Fruit fly (Drosophila melanogaster): Measurements from ENCODE around the gene Srg3.

Gene Srg3

DNA sequence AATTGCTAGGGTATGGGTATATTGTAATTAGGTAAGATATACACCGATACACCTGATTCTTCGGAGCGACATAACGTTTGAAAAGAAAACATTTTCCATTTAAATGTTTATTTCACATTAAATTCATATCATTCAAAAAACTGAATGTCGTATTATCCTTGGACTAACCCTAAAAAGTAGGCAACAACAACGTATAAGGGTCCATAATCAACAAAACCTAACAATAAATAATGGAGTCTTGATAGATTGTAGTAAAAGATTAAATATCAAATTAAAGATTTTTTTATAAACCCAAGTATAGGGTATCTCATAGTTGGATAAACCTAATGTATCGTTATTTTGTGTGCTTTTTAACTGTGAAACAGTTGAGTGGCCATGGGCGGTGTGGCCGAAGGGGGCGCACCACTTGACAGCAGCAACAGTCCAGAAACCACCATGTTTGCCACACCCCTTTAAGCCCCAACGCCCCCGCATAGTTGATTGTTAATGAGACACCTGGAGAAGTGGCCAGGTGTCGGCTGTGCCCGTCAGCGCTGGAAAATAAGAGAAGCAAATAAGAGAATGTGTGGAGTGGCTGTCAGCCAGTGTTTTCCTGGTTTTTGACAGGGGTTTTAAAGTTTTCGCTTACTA is 25.3 kb downstream of the Srg3 start (continued):
- TF ChIP-seq acj6 (GFP tag; optimal IDR thresholded peaks at IDR 0.05) = no peak
- no peak for TF ChIP-seq CG11902 (GFP tag; optimal IDR thresholded peaks at IDR 0.05)
- no peak for TF ChIP-seq CG6854 (GFP tag; optimal IDR thresholded peaks at IDR 0.05)
- TF ChIP-seq eg (GFP tag; IDR thresholded peaks at IDR 0.05) = no peak
- no peak for TF ChIP-seq CG8319 (GFP tag; optimal IDR thresholded peaks at IDR 0.05)
- TF ChIP-seq lz (GFP tag; optimal IDR thresholded peaks at IDR 0.05) = no peak
- peak; percentile 9 for TF ChIP-seq CG4318 (GFP tag; optimal IDR thresholded peaks at IDR 0.05)
- no peak for TF ChIP-seq CG9139 (GFP tag; optimal IDR thresholded peaks at IDR 0.05)
- TF ChIP-seq Blimp-1 (GFP tag; optimal IDR thresholded peaks at IDR 0.05) = no peak
- TF ChIP-seq Met (GFP tag; optimal IDR thresholded peaks at IDR 0.05) = peak; percentile 17
- no peak for TF ChIP-seq CG34406 (GFP tag; optimal IDR thresholded peaks at IDR 0.05)
- TF ChIP-seq CG11762 (GFP tag; optimal IDR thresholded peaks at IDR 0.05; ENCODE audit: insufficient read depth) = no peak
- TF ChIP-seq CG15336 (GFP tag; IDR thresholded peaks at IDR 0.05) = no peak
- no peak for TF ChIP-seq fd59A (GFP tag; optimal IDR thresholded peaks at IDR 0.05)
- TF ChIP-seq OdsH (GFP tag; optimal IDR thresholded peaks at IDR 0.05) = peak; percentile 46
- peak; percentile 59 for TF ChIP-seq Hr4 (GFP tag; optimal IDR thresholded peaks at IDR 0.05)
- no peak for TF ChIP-seq spab (GFP tag; optimal IDR thresholded peaks at IDR 0.05)

DNA sequence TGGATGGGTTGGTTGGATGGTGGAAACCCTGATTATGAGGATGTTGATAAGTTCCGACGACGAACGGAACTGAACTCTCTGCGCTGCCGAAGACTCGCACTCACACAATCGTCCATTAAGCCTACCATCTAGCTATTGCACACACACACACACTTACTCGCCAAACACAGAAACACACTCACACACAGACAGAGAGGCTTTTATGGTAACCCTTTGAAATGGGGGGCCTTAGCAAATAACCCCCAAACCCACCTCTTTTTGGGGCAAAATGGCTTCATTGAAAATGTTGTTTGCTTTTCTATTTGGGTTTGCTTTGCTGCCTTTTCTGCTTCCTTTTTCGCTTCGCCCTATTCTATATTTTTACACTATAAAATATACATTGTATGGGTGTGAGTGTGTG is 26.0 kb downstream of the Srg3 start:
- peak; percentile 19 for TF ChIP-seq Eip78C (GFP tag)
- TF ChIP-seq CG8632 (GFP tag; optimal IDR thresholded peaks at IDR 0.05) = no peak
- TF ChIP-seq CG16779 (tag; optimal IDR thresholded peaks at IDR 0.05) = no peak

DNA sequence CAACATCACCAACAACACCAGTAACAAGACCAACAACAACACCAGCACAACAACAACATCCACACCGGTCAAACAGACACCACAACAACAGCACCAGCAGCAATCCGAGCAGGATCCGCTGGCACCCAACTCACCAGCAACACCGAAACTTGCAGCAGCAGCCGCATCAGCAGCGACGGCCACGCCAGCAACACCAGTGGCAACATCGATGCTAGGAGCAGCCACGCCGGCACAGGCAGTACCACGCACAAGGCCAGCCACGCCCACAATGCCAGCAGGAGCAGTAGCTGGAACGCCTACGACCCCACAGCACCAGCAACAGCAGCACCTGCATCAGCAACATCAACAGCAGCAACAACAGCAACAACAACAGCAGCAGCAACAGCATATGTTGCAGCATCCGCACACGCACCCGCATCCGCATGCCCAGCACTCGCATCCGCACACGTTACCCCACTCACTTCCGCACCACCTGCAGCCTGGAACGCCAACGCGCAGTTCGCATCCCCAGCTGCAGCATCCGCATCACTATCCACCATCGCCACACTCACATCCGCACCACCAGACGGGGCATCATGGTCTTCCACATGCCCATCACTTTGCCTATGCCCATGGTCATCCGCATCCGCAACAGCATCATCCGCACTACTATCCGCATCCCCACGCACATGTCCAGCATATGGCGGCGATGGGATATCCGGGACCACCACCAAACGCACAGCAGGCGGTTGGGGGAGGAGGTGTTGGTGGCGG is 28.3 kb downstream of the Srg3 start:
- TF ChIP-seq Gug (GFP tag; IDR thresholded peaks at IDR 0.05) (no peak), CG9139 (GFP tag; optimal IDR thresholded peaks at IDR 0.05) (no peak), CG32006 (GFP tag; optimal IDR thresholded peaks at IDR 0.05) (no peak), CG10669 (GFP tag; optimal IDR thresholded peaks at IDR 0.05) (no peak), CG6163 (GFP tag; IDR thresholded peaks at IDR 0.05) (no peak), vri (GFP tag; optimal IDR thresholded peaks at IDR 0.05) (no peak), fd59A (GFP tag; optimal IDR thresholded peaks at IDR 0.05) (no peak), CG31627 (GFP tag; optimal IDR thresholded peaks at IDR 0.05) (no peak), dsx (GFP tag; optimal IDR thresholded peaks at IDR 0.05; ENCODE audit: poor library complexity, severe bottlenecking) (no peak), CG6808 (GFP tag; optimal IDR thresholded peaks at IDR 0.05) (no peak)

DNA sequence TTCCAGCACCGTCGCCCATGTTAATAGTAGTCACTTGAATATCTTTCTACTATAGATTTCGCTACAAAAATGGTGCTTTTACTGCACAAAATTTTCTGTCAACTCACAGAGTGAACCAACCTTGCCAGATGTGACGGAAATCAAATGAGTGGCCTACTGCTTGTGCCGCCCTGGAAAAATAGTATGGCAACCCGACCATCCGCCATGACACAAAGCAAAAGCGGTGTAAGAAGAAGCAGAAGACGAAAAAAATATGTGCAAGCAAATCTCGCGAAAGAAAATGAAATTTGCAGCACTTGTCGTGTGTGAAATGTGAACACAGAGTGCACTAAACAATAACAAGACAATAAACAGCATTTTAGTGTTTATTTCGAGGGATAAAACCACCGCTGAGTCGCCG is 33.8 kb downstream of the Srg3 start, which contains the start of the genes Uch-L5 and Jarid2:
Uch-L5 (minus strand) TSS at position 137 of the 400 bp plus-strand sequence.
Jarid2 (plus strand) TSS at position 210 of the 400 bp plus-strand sequence.
- peak; percentile 27 for TF ChIP-seq CG3032 (tag; optimal IDR thresholded peaks at IDR 0.05)
- peak; percentile 63 for TF ChIP-seq CG31627 (GFP tag; optimal IDR thresholded peaks at IDR 0.05)
- peak; percentile 92 for TF ChIP-seq Sox14 (GFP tag; optimal IDR thresholded peaks at IDR 0.05)
- TF ChIP-seq CG1621 (tag; optimal IDR thresholded peaks at IDR 0.05) = peak; percentile 59
- peak; percentile 72 for TF ChIP-seq esn (GFP tag; optimal IDR thresholded peaks at IDR 0.05)
- TF ChIP-seq CG4318 (GFP tag; optimal IDR thresholded peaks at IDR 0.05) = no peak
- TF ChIP-seq fkh (GFP tag; optimal IDR thresholded peaks at IDR 0.05) = peak; percentile 13
- no peak for TF ChIP-seq eg (GFP tag; IDR thresholded peaks at IDR 0.05)
- peak in 1 of 2 experiments; percentile 33 for TF ChIP-seq ss (GFP tag; optimal IDR thresholded peaks at IDR 0.05)
- TF ChIP-seq CG6792 (GFP tag; optimal IDR thresholded peaks at IDR 0.05) = peak; percentile 22
- TF ChIP-seq CG6854 (GFP tag; optimal IDR thresholded peaks at IDR 0.05) = peak; percentile 73
- TF ChIP-seq Eip78C (GFP tag) = no peak
- TF ChIP-seq lz (GFP tag; optimal IDR thresholded peaks at IDR 0.05) = peak; percentile 35
- peak in 1 of 2 experiments; percentile 16 for TF ChIP-seq salr (GFP tag; optimal IDR thresholded peaks at IDR 0.05)
- peak; percentile 9 for TF ChIP-seq CG8319 (GFP tag; optimal IDR thresholded peaks at IDR 0.05)
- TF ChIP-seq CG15336 (GFP tag; IDR thresholded peaks at IDR 0.05) = no peak
- peak; percentile 65 for TF ChIP-seq cyc (GFP tag; optimal IDR thresholded peaks at IDR 0.05)
- TF ChIP-seq vri (GFP tag; optimal IDR thresholded peaks at IDR 0.05) = peak; percentile 13

Measured in whole organism, prepupa.